Worm (Caenorhabditis elegans) whole organism, L4 larva: ENCODE measurements around the gene mes-2.

Source experiments
- D1046.2 ChIP-seq: fragments of 200-800 bp; sonication (Bioruptor generic); IDR thresholded peaks from 2 replicates; pipeline ENCODE4 v1.3.6; 2022; ENCODE audit warnings: missing genetic modification characterization, missing compliant biosample characterization
- F49E8.2 ChIP-seq: sonication (generic microtip); optimal IDR thresholded peaks from 2 replicates; lab custom pipeline; 2016; ENCODE audit warnings: missing compliant biosample characterization, mild to moderate bottlenecking, missing genetic modification characterization, borderline replicate concordance
- aha-1 ChIP-seq: fragments of 150-350 bp; peaks from one replicate; lab custom pipeline; 2014; ENCODE audit warnings: missing biosample characterization, missing genetic modification characterization
- ama-1 ChIP-seq: fragments of 150-350 bp; optimal IDR thresholded peaks from 2 replicates; lab custom pipeline; 2014; ENCODE audit warnings: inconsistent platforms, mixed read lengths
- attf-4 ChIP-seq: sonication (generic microtip); optimal IDR thresholded peaks from 3 replicates; lab custom pipeline; 2017; ENCODE audit warnings: missing biosample characterization, missing genetic modification characterization
- ceh-44 ChIP-seq: fragments of 200-800 bp; sonication (Bioruptor generic); IDR thresholded peaks from 2 replicates; pipeline ENCODE4 v1.3.6; 2022; ENCODE audit warnings: missing genetic modification reagents, missing genetic modification characterization, missing compliant biosample characterization
- ceh-82 ChIP-seq: sonication (generic microtip); optimal IDR thresholded peaks from 2 replicates; lab custom pipeline; 2017; ENCODE audit warnings: missing biosample characterization, missing genetic modification characterization
- ces-1 ChIP-seq: fragments of 150-350 bp; sonication (generic microtip); optimal IDR thresholded peaks from 4 replicates; lab custom pipeline; 2014; ENCODE audit warnings: missing biosample characterization, missing genetic modification reagents, missing genetic modification characterization
- cey-2 ChIP-seq: sonication (generic microtip); optimal IDR thresholded peaks from 3 replicates; lab custom pipeline; 2017; ENCODE audit warnings: missing genetic modification characterization, mild to moderate bottlenecking, missing compliant biosample characterization, antibody characterized with exemption, borderline replicate concordance; ENCODE audit not compliant: insufficient read depth
- daf-16 ChIP-seq, 3 experiments: sonication (generic microtip); optimal IDR thresholded peaks; 2 replicates each; lab custom pipeline; 2016 to 2017; ENCODE audit warnings: missing genetic modification characterization in 3 of 3, missing genetic modification reagents in 3 of 3, mild to moderate bottlenecking in 2 of 3, missing compliant biosample characterization in 2 of 3, missing biosample characterization in 1 of 3, moderate library complexity in 1 of 3
- dmd-6 ChIP-seq: fragments of 200-800 bp; sonication (Bioruptor generic); IDR thresholded peaks from 2 replicates; pipeline ENCODE4 v1.3.6; 2022; ENCODE audit warnings: missing genetic modification reagents, missing genetic modification characterization, missing compliant biosample characterization
- dpl-1 ChIP-seq: fragments of 150-350 bp; optimal IDR thresholded peaks from 2 replicates; lab custom pipeline; 2014; ENCODE audit warnings: missing biosample characterization, missing genetic modification reagents, missing genetic modification characterization
- dve-1 ChIP-seq: sonication (generic microtip); optimal IDR thresholded peaks from 2 replicates; lab custom pipeline; 2017; ENCODE audit warnings: antibody characterized with exemption, mild to moderate bottlenecking, missing genetic modification characterization, missing compliant biosample characterization; ENCODE audit not compliant: insufficient read depth
- fkh-10 ChIP-seq: fragments of 150-350 bp; optimal IDR thresholded peaks from 2 replicates; lab custom pipeline; 2014; ENCODE audit warnings: missing biosample characterization, missing genetic modification reagents, missing genetic modification characterization
- gei-8 ChIP-seq: fragments of 200-800 bp; sonication (Bioruptor generic); optimal IDR thresholded peaks from 2 replicates; lab custom pipeline; 2018; ENCODE audit warnings: mild to moderate bottlenecking, missing genetic modification characterization, missing compliant biosample characterization
- hif-1 ChIP-seq, 2 experiments: sonication (generic microtip); optimal IDR thresholded peaks; 2 replicates each; lab custom pipeline; 2016 to 2017; ENCODE audit warnings: missing compliant biosample characterization in 2 of 2, missing genetic modification characterization in 2 of 2, missing genetic modification reagents in 2 of 2, missing genotype in 2 of 2, mild to moderate bottlenecking in 1 of 2
- hlh-30 ChIP-seq: sonication (generic microtip); optimal IDR thresholded peaks from 2 replicates; lab custom pipeline; 2017; ENCODE audit warnings: antibody characterized with exemption, mild to moderate bottlenecking, missing genetic modification characterization, missing compliant biosample characterization; ENCODE audit not compliant: insufficient read depth
- hmg-1.1 ChIP-seq: fragments of 200-800 bp; sonication (Bioruptor generic); IDR thresholded peaks from 2 replicates; pipeline ENCODE4 v1.3.6; 2022; ENCODE audit warnings: missing genetic modification reagents, missing genetic modification characterization, missing compliant biosample characterization
- lin-1 ChIP-seq: fragments of 200-800 bp; sonication (Bioruptor generic); IDR thresholded peaks from 2 replicates; pipeline ENCODE4 v1.3.6; 2022; ENCODE audit warnings: missing genetic modification reagents, missing genetic modification characterization, missing compliant biosample characterization
- lin-13 ChIP-seq: fragments of 150-350 bp; optimal IDR thresholded peaks from 2 replicates; lab custom pipeline; 2014; ENCODE audit warnings: missing biosample characterization, missing genetic modification reagents, missing genetic modification characterization
- lin-29 ChIP-seq: fragments of 200-800 bp; sonication (Bioruptor generic); IDR thresholded peaks from 2 replicates; pipeline ENCODE4 v1.3.6; 2022; ENCODE audit warnings: missing genetic modification reagents, missing genetic modification characterization, missing compliant biosample characterization
- lin-38 ChIP-seq: fragments of 200-800 bp; sonication (Bioruptor generic); IDR thresholded peaks from 2 replicates; pipeline ENCODE4 v1.3.6; 2022; ENCODE audit warnings: missing genetic modification reagents, missing genetic modification characterization, missing compliant biosample characterization
- lir-3 ChIP-seq: sonication (generic microtip); optimal IDR thresholded peaks from 2 replicates; lab custom pipeline; 2016; ENCODE audit warnings: mild to moderate bottlenecking, missing genetic modification characterization, missing compliant biosample characterization
- lsy-2 ChIP-seq, 2 experiments: fragments of 150-350 bp in 1 of 2; sonication (generic microtip) in 1 of 2; optimal IDR thresholded peaks; 2 replicates each; lab custom pipeline; 2014 to 2017; ENCODE audit warnings: missing biosample characterization in 2 of 2, missing genetic modification characterization in 2 of 2
- madf-5 ChIP-seq, 2 experiments: fragments of 200-800 bp; sonication (Bioruptor generic); IDR thresholded peaks; 2 replicates each; pipeline ENCODE4 v1.3.6; 2022; ENCODE audit warnings: missing compliant biosample characterization in 2 of 2, missing genetic modification characterization in 2 of 2
- mdl-1 ChIP-seq, 2 experiments: fragments of 150-350 bp in 1 of 2; sonication (generic microtip) in 1 of 2; optimal IDR thresholded peaks; 2 replicates each; lab custom pipeline; 2014 to 2017; ENCODE audit warnings: missing biosample characterization in 2 of 2, missing genetic modification characterization in 2 of 2
- mep-1 ChIP-seq: fragments of 150-350 bp; sonication (generic microtip); optimal IDR thresholded peaks from 3 replicates; lab custom pipeline; 2014; ENCODE audit warnings: missing biosample characterization, missing genetic modification characterization
- mes-2 ChIP-seq: sonication (generic microtip); optimal IDR thresholded peaks from 2 replicates; lab custom pipeline; 2016; ENCODE audit warnings: missing genotype, mild to moderate bottlenecking, missing genetic modification characterization, missing compliant biosample characterization; ENCODE audit not compliant: poor library complexity, severe bottlenecking
- mxl-3 ChIP-seq: fragments of 200-800 bp; sonication (Bioruptor generic); optimal IDR thresholded peaks from 2 replicates; lab custom pipeline; 2018; ENCODE audit warnings: mild to moderate bottlenecking, missing genetic modification characterization, missing compliant biosample characterization
- nhr-11 ChIP-seq: fragments of 150-350 bp; optimal IDR thresholded peaks from 2 replicates; lab custom pipeline; 2014; ENCODE audit warnings: missing biosample characterization, missing genetic modification characterization
- nhr-28 ChIP-seq: fragments of 150-350 bp; optimal IDR thresholded peaks from 2 replicates; lab custom pipeline; 2014; ENCODE audit warnings: missing biosample characterization, missing genetic modification characterization
- nhr-41 ChIP-seq: fragments of 200-800 bp; sonication (Bioruptor generic); IDR thresholded peaks from 2 replicates; pipeline ENCODE4 v1.3.6; 2022; ENCODE audit warnings: missing genetic modification reagents, missing genetic modification characterization, missing compliant biosample characterization
- nhr-6 ChIP-seq: fragments of 150-350 bp; optimal IDR thresholded peaks from 2 replicates; lab custom pipeline; 2014; ENCODE audit warnings: missing biosample characterization, missing genetic modification characterization
- nhr-76 ChIP-seq: fragments of 150-350 bp; optimal IDR thresholded peaks from 2 replicates; lab custom pipeline; 2014; ENCODE audit warnings: missing biosample characterization, missing genetic modification characterization
- nhr-77 ChIP-seq: fragments of 150-350 bp; optimal IDR thresholded peaks from 2 replicates; lab custom pipeline; 2014; ENCODE audit warnings: missing biosample characterization, missing genetic modification characterization
- pha-4 ChIP-seq, 2 experiments: fragments of 150-350 bp in 1 of 2; fragments of 200-800 bp in 1 of 2; sonication (Bioruptor generic) in 1 of 2; IDR thresholded peaks in 1 of 2; optimal IDR thresholded peaks in 1 of 2; 2 replicates each; pipeline versions ENCODE4 v1.3.6 to Lab custom; 2014 to 2022; ENCODE audit warnings: missing genetic modification characterization in 2 of 2, missing genetic modification reagents in 2 of 2, missing biosample characterization in 1 of 2, missing compliant biosample characterization in 1 of 2
- pqm-1 ChIP-seq: sonication (generic microtip); optimal IDR thresholded peaks from 2 replicates; lab custom pipeline; 2017; ENCODE audit warnings: missing biosample characterization, missing genetic modification characterization
- rbr-2 ChIP-seq: sonication (generic microtip); optimal IDR thresholded peaks from 2 replicates; lab custom pipeline; 2016; ENCODE audit warnings: missing genotype, missing genetic modification characterization, missing compliant biosample characterization
- snpc-4 ChIP-seq: fragments of 150-350 bp; optimal IDR thresholded peaks from 2 replicates; lab custom pipeline; 2014; ENCODE audit warnings: missing biosample characterization, missing genetic modification characterization
- spr-3 ChIP-seq: fragments of 200-800 bp; sonication (Bioruptor generic); optimal IDR thresholded peaks from 2 replicates; lab custom pipeline; 2018; ENCODE audit warnings: mild to moderate bottlenecking, missing genetic modification characterization, missing compliant biosample characterization
- tag-97 ChIP-seq: fragments of 200-800 bp; sonication (Bioruptor generic); IDR thresholded peaks from 2 replicates; pipeline ENCODE4 v1.3.6; 2022; ENCODE audit warnings: missing genetic modification characterization, missing compliant biosample characterization
- unc-130 ChIP-seq: sonication (generic microtip); optimal IDR thresholded peaks from 2 replicates; lab custom pipeline; 2016; ENCODE audit warnings: missing genetic modification reagents, missing genetic modification characterization, missing compliant biosample characterization
- unc-62 ChIP-seq, 3 experiments: fragments of 150-350 bp in 1 of 3; sonication (generic microtip); optimal IDR thresholded peaks in 2 of 3; peaks in 1 of 3; 1 replicate in 1 of 3; 2 replicates in 2 of 3; lab custom pipeline; 2014 to 2017; ENCODE audit warnings: missing biosample characterization in 3 of 3, missing genetic modification characterization in 3 of 3, missing genetic modification reagents in 3 of 3, missing genotype in 1 of 3
- ztf-11 ChIP-seq: fragments of 150-350 bp; optimal IDR thresholded peaks from 2 replicates; lab custom pipeline; 2014; ENCODE audit warnings: missing biosample characterization, missing genetic modification characterization
- ztf-7 ChIP-seq: fragments of 150-350 bp; optimal IDR thresholded peaks from 2 replicates; lab custom pipeline; 2014; ENCODE audit warnings: missing biosample characterization, missing genetic modification characterization

The mes-2 gene

ce11 chrII:14388213-14388612 is 4.4 kb downstream of the mes-2 start, which contains the start of gene F26H11.8:
Gene F26H11.8, plus strand, starts transcription at chrII:14388513.
- no peak for TF ChIP-seq nhr-28 (tag; lab: Kevin White, UChicago)
- no peak for TF ChIP-seq lsy-2 (tag; optimal IDR thresholded peaks at IDR 0.05; lab: Kevin White, UChicago)
- no peak for TF ChIP-seq spr-3 (GFP tag; lab: Kevin White, UChicago)
- TF ChIP-seq aha-1: peak; percentile 64
- TF ChIP-seq nhr-76 (tag; lab: Kevin White, UChicago): no peak

- TF ChIP-seq unc-62 (GFP tag; optimal IDR thresholded peaks at IDR 0.05 in 1 of 2; lab: Kevin White, UChicago): peak in 1 of 2 experiments; percentile 2
- TF ChIP-seq unc-62 (tag; optimal IDR thresholded peaks at IDR 0.05; lab: Kevin White, UChicago): no peak
- TF ChIP-seq mep-1 (tag; lab: Kevin White, UChicago): peak; percentile 59
- peak in 1 of 2 experiments; percentile 41 for TF ChIP-seq hif-1 (tag; optimal IDR thresholded peaks at IDR 0.05; lab: Kevin White, UChicago)
- TF ChIP-seq lin-38 (GFP tag; lab: Robert Waterston, UW): peak; percentile 72
- TF ChIP-seq nhr-6 (tag; lab: Kevin White, UChicago): peak; percentile 72
- peak; percentile 29 for TF ChIP-seq dve-1 (tag; lab: Kevin White, UChicago)
- no peak for TF ChIP-seq ztf-11 (tag; lab: Kevin White, UChicago)
- TF ChIP-seq nhr-11 (tag; lab: Kevin White, UChicago): peak; percentile 45
- TF ChIP-seq nhr-41: no peak
- TF ChIP-seq D1046.2 (GFP tag; lab: Robert Waterston, UW): no peak
- peak; percentile 61 for TF ChIP-seq hlh-30 (tag; lab: Kevin White, UChicago)
- TF ChIP-seq hmg-1.1 (GFP tag; lab: Robert Waterston, UW): peak; percentile 44; the same call in 1 of the 2 replicates
- TF ChIP-seq cey-2 (tag; lab: Kevin White, UChicago): no peak
- peak; percentile 33 for TF ChIP-seq rbr-2 (tag; lab: Kevin White, UChicago)
- no peak for TF ChIP-seq lin-29 (GFP tag; lab: Robert Waterston, UW)
- TF ChIP-seq unc-130 (GFP tag; lab: Kevin White, UChicago): no peak
- TF ChIP-seq mes-2 (tag; lab: Kevin White, UChicago): peak; percentile 95
- TF ChIP-seq pqm-1 (tag; lab: Kevin White, UChicago): no peak
- TF ChIP-seq ztf-7 (tag; lab: Kevin White, UChicago): no peak
- TF ChIP-seq attf-4 (tag; lab: Kevin White, UChicago): no peak
- no peak for TF ChIP-seq ceh-82 (tag; lab: Kevin White, UChicago)
- no peak for TF ChIP-seq daf-16 (GFP tag; optimal IDR thresholded peaks at IDR 0.05; lab: Kevin White, UChicago)
- TF ChIP-seq daf-16 (tag; optimal IDR thresholded peaks at IDR 0.05; lab: Kevin White, UChicago): peak; percentile 31
- TF ChIP-seq aha-1: peak; percentile 94
- peak in 1 of 2 experiments; percentile 32 for TF ChIP-seq mdl-1 (tag; optimal IDR thresholded peaks at IDR 0.05; lab: Kevin White, UChicago)
- TF ChIP-seq nhr-28 (tag; lab: Kevin White, UChicago): no peak
- TF ChIP-seq snpc-4: no peak
- TF ChIP-seq fkh-10 (GFP tag; lab: Kevin White, UChicago): peak; percentile 25
- TF ChIP-seq lin-1 (GFP tag; lab: Robert Waterston, UW): no peak
- no peak for TF ChIP-seq ces-1 (GFP tag; lab: Kevin White, UChicago)
- no peak; the same call in 1 of the 2 replicates for TF ChIP-seq dmd-6 (GFP tag; lab: Robert Waterston, UW)
- no peak for TF ChIP-seq pha-4 (GFP tag; IDR thresholded peaks at IDR 0.05; lab: Robert Waterston, UW)
- no peak for TF ChIP-seq pha-4 (tag; optimal IDR thresholded peaks at IDR 0.05; lab: Kevin White, UChicago)
- no peak for TF ChIP-seq madf-5 (GFP tag; IDR thresholded peaks at IDR 0.05; lab: Robert Waterston, UW)
- TF ChIP-seq dpl-1: peak; percentile 88
- no peak for TF ChIP-seq ama-1
- no peak for TF ChIP-seq gei-8
- TF ChIP-seq lin-13 (GFP tag; lab: Kevin White, UChicago): no peak
- TF ChIP-seq nhr-77 (tag; lab: Kevin White, UChicago): peak; percentile 45
- no peak for TF ChIP-seq F49E8.2 (tag; lab: Kevin White, UChicago)
- TF ChIP-seq lir-3 (tag; lab: Kevin White, UChicago): no peak
- TF ChIP-seq lsy-2 (tag; optimal IDR thresholded peaks at IDR 0.05; lab: Kevin White, UChicago): peak in 1 of 2 experiments; percentile 76
- TF ChIP-seq mxl-3: no peak
- no peak for TF ChIP-seq ceh-44
- TF ChIP-seq tag-97 (GFP tag; lab: Robert Waterston, UW): no peak
- TF ChIP-seq, all 104 proteins: peak for 18
Observed at ce11 chrII:14390036-14390763, 6.4 kb downstream of the mes-2 start, which contains the start of the genes kbp-3 and nurf-1. Gene kbp-3, minus strand, starts transcription at chrII:14390078. Gene nurf-1, plus strand, starts transcription at chrII:14390713.
